Fruit fly (Drosophila melanogaster) whole organism, wandering third instar larva: Measurements from ENCODE around the gene Ir94f.

Experiments used
- Abd-B ChIP-seq: fragments of >200 bp; optimal IDR thresholded peaks from 2 replicates; lab custom pipeline; 2017; ENCODE audit warnings: missing biosample characterization, missing genetic modification characterization
- Dfd ChIP-seq: fragments of >200 bp; optimal IDR thresholded peaks from 2 replicates; lab custom pipeline; 2017; ENCODE audit warnings: missing biosample characterization, missing genetic modification characterization
- HLH106 ChIP-seq: fragments of 200-800 bp; optimal IDR thresholded peaks from 3 replicates; lab custom pipeline; 2019; ENCODE audit warnings: missing biosample characterization, mild to moderate bottlenecking, missing genetic modification characterization, moderate library complexity
- Hr78 ChIP-seq: fragments of >200 bp; optimal IDR thresholded peaks from 2 replicates; lab custom pipeline; 2017; ENCODE audit warnings: missing biosample characterization, missing genetic modification characterization
- Myc ChIP-seq: fragments of >200 bp; optimal IDR thresholded peaks from 2 replicates; lab custom pipeline; 2017
- OdsH ChIP-seq: fragments of 200-800 bp; sonication (Bioruptor generic); optimal IDR thresholded peaks from 2 replicates; lab custom pipeline; 2016; ENCODE audit warnings: missing biosample characterization, mild to moderate bottlenecking, missing genetic modification characterization
- Rel ChIP-seq, 2 experiments: fragments of 200-800 bp; sonication (Bioruptor generic) in 1 of 2; optimal IDR thresholded peaks; 2 replicates in 1 of 2; 3 replicates in 1 of 2; lab custom pipeline; 2016 to 2019; ENCODE audit warnings: mild to moderate bottlenecking in 2 of 2, missing biosample characterization in 2 of 2, missing genetic modification characterization in 2 of 2, moderate library complexity in 1 of 2
- dmrt93B ChIP-seq: fragments of 200-800 bp; sonication (Bioruptor generic); optimal IDR thresholded peaks from 2 replicates; lab custom pipeline; 2018; ENCODE audit warnings: missing biosample characterization, mild to moderate bottlenecking, missing genetic modification characterization
- ey ChIP-seq: fragments of 200-800 bp; sonication (Bioruptor generic); optimal IDR thresholded peaks from 2 replicates; lab custom pipeline; 2016; ENCODE audit warnings: missing biosample characterization, missing genetic modification characterization
- fru ChIP-seq: fragments of 200-800 bp; sonication (Bioruptor generic); optimal IDR thresholded peaks from 3 replicates; lab custom pipeline; 2016; ENCODE audit warnings: missing biosample characterization, mild to moderate bottlenecking, missing genetic modification characterization
- h ChIP-seq: fragments of 200-800 bp; sonication (Bioruptor generic); optimal IDR thresholded peaks from 3 replicates; lab custom pipeline; 2016; ENCODE audit warnings: missing biosample characterization, mild to moderate bottlenecking, missing genetic modification characterization
- jim ChIP-seq: fragments of 175-275, 200-325 bp; sonication (Bioruptor generic); optimal IDR thresholded peaks from 2 replicates; lab custom pipeline; 2016; ENCODE audit warnings: missing biosample characterization, mild to moderate bottlenecking, missing genetic modification characterization
- sv ChIP-seq: fragments of 200-800 bp; sonication (Bioruptor generic); optimal IDR thresholded peaks from 3 replicates; lab custom pipeline; 2016; ENCODE audit warnings: missing biosample characterization, missing genetic modification characterization
- woc ChIP-seq: sonication (Bioruptor generic); optimal IDR thresholded peaks from 2 replicates; lab custom pipeline; 2016; ENCODE audit warnings: missing biosample characterization, mild to moderate bottlenecking, missing genetic modification characterization

Gene Ir94f

dm6 chr3R:23527396-23527795 is 45.7 kb downstream of the Ir94f start:
- no peak for TF ChIP-seq Abd-B (GFP tag; lab: Kevin White, UChicago)
- TF ChIP-seq Rel (GFP tag; optimal IDR thresholded peaks at IDR 0.05; lab: Kevin White, UChicago) = no peak
- no peak for TF ChIP-seq Rel (tag; optimal IDR thresholded peaks at IDR 0.05; lab: Kevin White, UChicago)
- no peak for TF ChIP-seq dmrt93B (GFP tag; lab: Kevin White, UChicago)
- TF ChIP-seq woc = no peak
- TF ChIP-seq jim = no peak
- TF ChIP-seq Dfd = no peak
- TF ChIP-seq fru (GFP tag; lab: Kevin White, UChicago) = no peak
- TF ChIP-seq Hr78 (GFP tag; lab: Kevin White, UChicago) = no peak
- no peak for TF ChIP-seq Myc (lab: Kevin White, UChicago)
- no peak for TF ChIP-seq h (GFP tag; lab: Kevin White, UChicago)

- TF ChIP-seq OdsH (GFP tag; lab: Kevin White, UChicago) = no peak
- TF ChIP-seq Myc (lab: Kevin White, UChicago) = no peak
- no peak for TF ChIP-seq HLH106
- TF ChIP-seq sv = no peak
- no peak for TF ChIP-seq ey
These were observed 49.2 kb downstream of the Ir94f start, which contains the start of gene CG10175 for dm6 chr3R:23530886-23531285. TSS of gene CG10175 (minus strand) at chr3R:23530986.
